Fruit fly (Drosophila melanogaster) whole organism, embryonic: ENCODE measurements around the gene CG33939.

Experiments used
- CG11723 ChIP-seq: fragments of 200-800 bp; sonication (Bioruptor generic); optimal IDR thresholded peaks from 2 replicates; lab custom pipeline; 2017; ENCODE audit warnings: missing biosample characterization, mild to moderate bottlenecking, missing genetic modification characterization
- CG12744 ChIP-seq: fragments of 200-800 bp; sonication (Bioruptor generic); optimal IDR thresholded peaks from 2 replicates; lab custom pipeline; 2016; ENCODE audit warnings: missing biosample characterization, missing genetic modification characterization
- CG13287 ChIP-seq: fragments of 200-800 bp; sonication (Bioruptor generic); IDR thresholded peaks from 2 replicates; pipeline ENCODE4 v1.3.6; 2022; ENCODE audit warnings: missing biosample characterization, missing genetic modification characterization; ENCODE audit not compliant: partially characterized antibody
- CG1529 ChIP-seq: fragments of 200-800 bp; sonication (Bioruptor generic); optimal IDR thresholded peaks from 3 replicates; lab custom pipeline; 2018; ENCODE audit warnings: missing biosample characterization, missing genetic modification characterization
- CG15479 ChIP-seq: fragments of 200-800 bp; sonication (Bioruptor generic); optimal IDR thresholded peaks from 3 replicates; lab custom pipeline; 2019; ENCODE audit warnings: missing biosample characterization, mild to moderate bottlenecking, missing genetic modification characterization, moderate library complexity
- CG16815 ChIP-seq: fragments of 200-800 bp; sonication (Bioruptor generic); optimal IDR thresholded peaks from 3 replicates; lab custom pipeline; 2017; ENCODE audit warnings: missing biosample characterization, mild to moderate bottlenecking, missing genetic modification characterization
- CG17186 ChIP-seq: fragments of 200-800 bp; sonication (Bioruptor generic); optimal IDR thresholded peaks from 3 replicates; lab custom pipeline; 2017; ENCODE audit warnings: missing biosample characterization, missing genetic modification reagents, missing genetic modification characterization
- CG17359 ChIP-seq: fragments of 200-800 bp; sonication (Bioruptor generic); optimal IDR thresholded peaks from 3 replicates; lab custom pipeline; 2018; ENCODE audit warnings: missing biosample characterization, mild to moderate bottlenecking, missing genetic modification characterization, moderate library complexity
- CG17568 ChIP-seq: fragments of 200-800 bp; sonication (Bioruptor generic); optimal IDR thresholded peaks from 2 replicates; lab custom pipeline; 2018; ENCODE audit warnings: missing biosample characterization, mild to moderate bottlenecking, missing genetic modification characterization, moderate library complexity
- CG18011 ChIP-seq: fragments of 200-800 bp; sonication (Bioruptor generic); optimal IDR thresholded peaks from 2 replicates; lab custom pipeline; 2017; ENCODE audit warnings: missing biosample characterization, missing genetic modification characterization, mild to moderate bottlenecking, moderate library complexity, missing genotype
- CG2129 ChIP-seq: fragments of 200-800 bp; sonication (Bioruptor generic); IDR thresholded peaks from 2 replicates; pipeline ENCODE4 v1.3.6; 2022; ENCODE audit warnings: missing biosample characterization, missing genetic modification characterization; ENCODE audit not compliant: partially characterized antibody
- CG2712 ChIP-seq: fragments of 200-800 bp; optimal IDR thresholded peaks from 3 replicates; lab custom pipeline; 2019; ENCODE audit warnings: missing biosample characterization, mild to moderate bottlenecking, missing genetic modification characterization, moderate library complexity
- CG30020 ChIP-seq: fragments of 200-800 bp; optimal IDR thresholded peaks from 2 replicates; lab custom pipeline; 2019; ENCODE audit warnings: missing biosample characterization, mild to moderate bottlenecking, missing genetic modification characterization, moderate library complexity
- CG33213 ChIP-seq: fragments of 200-800 bp; sonication (Bioruptor generic); optimal IDR thresholded peaks from 3 replicates; lab custom pipeline; 2016; ENCODE audit warnings: missing biosample characterization, missing genetic modification characterization
- CG33557 ChIP-seq: fragments of 200-800 bp; sonication (Bioruptor generic); optimal IDR thresholded peaks from 2 replicates; lab custom pipeline; 2019; ENCODE audit warnings: missing biosample characterization, mild to moderate bottlenecking, missing genetic modification characterization, moderate library complexity
- CG34224 ChIP-seq: fragments of 200-800 bp; sonication (Bioruptor generic); IDR thresholded peaks from 3 replicates; pipeline ENCODE4 v1.3.6; 2022; ENCODE audit warnings: missing biosample characterization, missing genetic modification characterization; ENCODE audit not compliant: partially characterized antibody
- CG34422 ChIP-seq: fragments of 200-800 bp; sonication (Bioruptor generic); IDR thresholded peaks from 3 replicates; pipeline ENCODE4 v1.3.6; 2022; ENCODE audit warnings: missing biosample characterization, missing genetic modification characterization
- CG4424 ChIP-seq: fragments of 200-800 bp; sonication (Bioruptor generic); optimal IDR thresholded peaks from 3 replicates; lab custom pipeline; 2016; ENCODE audit warnings: missing biosample characterization, missing genetic modification characterization
- CG4854 ChIP-seq: fragments of 200-800 bp; sonication (Bioruptor generic); optimal IDR thresholded peaks from 2 replicates; lab custom pipeline; 2016; ENCODE audit warnings: missing biosample characterization, missing genetic modification characterization, inconsistent platforms
- CG6254 ChIP-seq: fragments of 200-800 bp; sonication (Bioruptor generic); optimal IDR thresholded peaks from 3 replicates; lab custom pipeline; 2017; ENCODE audit warnings: mild to moderate bottlenecking, missing biosample characterization, missing genetic modification reagents, missing genetic modification characterization
- CTCF ChIP-seq: fragments of 200-800 bp; sonication (Bioruptor generic); optimal IDR thresholded peaks from 2 replicates; lab custom pipeline; 2017; ENCODE audit warnings: missing biosample characterization, mild to moderate bottlenecking, missing genetic modification characterization, moderate library complexity
- Dp ChIP-seq: fragments of 200-800 bp; sonication (Bioruptor generic); optimal IDR thresholded peaks from 2 replicates; lab custom pipeline; 2018; ENCODE audit warnings: missing biosample characterization, mild to moderate bottlenecking, missing genetic modification characterization, moderate library complexity
- Ets97D ChIP-seq: fragments of 200-800 bp; sonication (Bioruptor generic); optimal IDR thresholded peaks from 3 replicates; lab custom pipeline; 2016; ENCODE audit warnings: missing biosample characterization, missing genetic modification characterization
- HLHmδ ChIP-seq: fragments of 200-800 bp; sonication (Bioruptor generic); optimal IDR thresholded peaks from 2 replicates; lab custom pipeline; 2018; ENCODE audit warnings: missing biosample characterization, mild to moderate bottlenecking, missing genetic modification characterization, moderate library complexity
- HmgD ChIP-seq: fragments of 200-800 bp; sonication (Bioruptor generic); optimal IDR thresholded peaks from 3 replicates; lab custom pipeline; 2016; ENCODE audit warnings: missing biosample characterization, missing genetic modification characterization
- Lim3 ChIP-seq: fragments of 200-800 bp; sonication (Bioruptor generic); IDR thresholded peaks from 2 replicates; pipeline ENCODE4 v1.3.6; 2022; ENCODE audit warnings: missing biosample characterization, missing genetic modification characterization
- Meics ChIP-seq: fragments of 200-800 bp; sonication (Bioruptor generic); optimal IDR thresholded peaks from 2 replicates; lab custom pipeline; 2017; ENCODE audit warnings: missing biosample characterization, mild to moderate bottlenecking, missing genetic modification characterization
- Mrtf ChIP-seq: fragments of 200-800 bp; sonication (Bioruptor generic); IDR thresholded peaks from 3 replicates; pipeline ENCODE4 v1.3.6; 2022; ENCODE audit warnings: missing biosample characterization, missing genetic modification characterization
- Neu2 ChIP-seq: fragments of 200-800 bp; sonication (Bioruptor generic); optimal IDR thresholded peaks from 3 replicates; lab custom pipeline; 2016; ENCODE audit warnings: missing biosample characterization, missing genetic modification characterization, borderline replicate concordance
- Spps ChIP-seq: fragments of 200-800 bp; sonication (Bioruptor generic); optimal IDR thresholded peaks from 2 replicates; lab custom pipeline; 2018; ENCODE audit warnings: missing biosample characterization, mild to moderate bottlenecking, missing genetic modification characterization
- abd-A ChIP-seq: fragments of 200-800 bp; sonication (Bioruptor generic); optimal IDR thresholded peaks from 3 replicates; lab custom pipeline; 2019; ENCODE audit warnings: missing biosample characterization, mild to moderate bottlenecking, missing genetic modification characterization, moderate library complexity
- ato ChIP-seq: fragments of 200-800 bp; sonication (Bioruptor generic); IDR thresholded peaks from 2 replicates; pipeline ENCODE4 v1.3.6; 2022; ENCODE audit warnings: missing biosample characterization, missing genetic modification characterization; ENCODE audit not compliant: partially characterized antibody
- az2 ChIP-seq: fragments of 200-800 bp; sonication (Bioruptor generic); optimal IDR thresholded peaks from 3 replicates; lab custom pipeline; 2016; ENCODE audit warnings: missing biosample characterization, missing genetic modification characterization
- bcd ChIP-seq: fragments of 200-800 bp; sonication (Bioruptor generic); optimal IDR thresholded peaks from 2 replicates; lab custom pipeline; 2017; ENCODE audit warnings: missing biosample characterization, mild to moderate bottlenecking, missing genetic modification characterization
- dysf ChIP-seq: fragments of 200-800 bp; sonication (Bioruptor generic); IDR thresholded peaks from 3 replicates; pipeline ENCODE4 v1.3.6; 2022; ENCODE audit warnings: missing biosample characterization, missing genetic modification characterization
- gcm2 ChIP-seq: fragments of 200-800 bp; sonication (Bioruptor generic); optimal IDR thresholded peaks from 2 replicates; lab custom pipeline; 2016; ENCODE audit warnings: missing biosample characterization, missing genetic modification characterization
- gfzf ChIP-seq: fragments of 200-800 bp; sonication (Bioruptor generic); optimal IDR thresholded peaks from 2 replicates; lab custom pipeline; 2016; ENCODE audit warnings: missing biosample characterization, mild to moderate bottlenecking, missing genetic modification characterization, moderate library complexity
- gsb ChIP-seq: fragments of 200-800 bp; sonication (Bioruptor generic); IDR thresholded peaks from 2 replicates; pipeline ENCODE4 v1.3.6; 2022; ENCODE audit warnings: missing biosample characterization, missing genetic modification characterization
- kni ChIP-seq: fragments of 200-800 bp; sonication (Bioruptor generic); optimal IDR thresholded peaks from 3 replicates; lab custom pipeline; 2017; ENCODE audit warnings: mild to moderate bottlenecking, missing biosample characterization, missing genetic modification reagents, missing genetic modification characterization
- mld ChIP-seq: fragments of 200-800 bp; sonication (Bioruptor generic); IDR thresholded peaks from 3 replicates; pipeline ENCODE4 v1.3.6; 2022; ENCODE audit warnings: missing biosample characterization, missing genetic modification characterization; ENCODE audit not compliant: partially characterized antibody
- nau ChIP-seq: fragments of 200-800 bp; sonication (Bioruptor generic); optimal IDR thresholded peaks from 3 replicates; lab custom pipeline; 2017; ENCODE audit warnings: missing biosample characterization, mild to moderate bottlenecking, missing genetic modification characterization, missing genetic modification reagents
- nom ChIP-seq: fragments of 200-800 bp; sonication (Bioruptor generic); optimal IDR thresholded peaks from 2 replicates; lab custom pipeline; 2017; ENCODE audit warnings: missing biosample characterization, missing genetic modification characterization, mild to moderate bottlenecking, moderate library complexity, missing genetic modification reagents
- oc ChIP-seq: fragments of 200-800 bp; sonication (Bioruptor generic); optimal IDR thresholded peaks from 2 replicates; lab custom pipeline; 2018; ENCODE audit warnings: missing biosample characterization, mild to moderate bottlenecking, missing genetic modification characterization, moderate library complexity
- onecut ChIP-seq: fragments of 200-800 bp; sonication (Bioruptor generic); IDR thresholded peaks from 2 replicates; pipeline ENCODE4 v1.3.6; 2022; ENCODE audit warnings: missing biosample characterization, missing genetic modification characterization
- pzg ChIP-seq: fragments of 200-800 bp; sonication (Bioruptor generic); optimal IDR thresholded peaks from 3 replicates; lab custom pipeline; 2018; ENCODE audit warnings: missing biosample characterization, mild to moderate bottlenecking, missing genetic modification characterization, moderate library complexity
- scrt ChIP-seq: fragments of 200-800 bp; sonication (Bioruptor generic); optimal IDR thresholded peaks from 2 replicates; lab custom pipeline; 2018; ENCODE audit warnings: missing biosample characterization, mild to moderate bottlenecking, missing genetic modification characterization, moderate library complexity
- stc ChIP-seq: fragments of 200-800 bp; sonication (Bioruptor generic); IDR thresholded peaks from 2 replicates; pipeline ENCODE4 v1.3.6; 2022; ENCODE audit warnings: missing biosample characterization, missing genetic modification characterization
- toy ChIP-seq: fragments of 200-800 bp; sonication (Bioruptor generic); IDR thresholded peaks from 2 replicates; pipeline ENCODE4 v1.3.6; 2022; ENCODE audit warnings: missing biosample characterization, missing genetic modification characterization
- usp ChIP-seq: fragments of >200 bp; optimal IDR thresholded peaks from 2 replicates; lab custom pipeline; 2017; ENCODE audit warnings: missing biosample characterization, missing genetic modification characterization
- vnd ChIP-seq: fragments of 200-800 bp; sonication (Bioruptor generic); IDR thresholded peaks from 3 replicates; pipeline ENCODE4 v1.3.6; 2022; ENCODE audit warnings: missing biosample characterization, missing genetic modification characterization; ENCODE audit not compliant: partially characterized antibody
- yki ChIP-seq: fragments of >200 bp; optimal IDR thresholded peaks from 3 replicates; lab custom pipeline; 2018

Gene CG33939

DNA sequence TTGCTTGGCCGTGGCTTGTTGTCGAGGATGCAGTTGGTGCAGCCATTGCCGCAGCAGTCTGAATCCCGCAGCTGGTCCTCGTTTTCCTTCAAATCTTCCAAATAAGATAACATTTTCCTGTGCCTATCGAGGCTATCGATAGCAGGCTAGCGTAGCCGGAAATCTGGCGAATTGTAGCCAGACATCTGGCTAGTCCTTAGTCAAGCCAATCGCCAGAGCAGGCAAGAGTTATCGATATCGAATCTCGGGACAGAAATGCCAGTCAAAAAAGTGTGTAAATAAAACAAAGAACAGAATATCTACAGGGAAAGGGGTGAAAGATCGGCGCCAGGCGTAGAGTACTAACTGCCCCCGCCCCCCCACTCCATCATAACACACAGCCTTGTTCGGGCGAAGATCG is 18.6 kb upstream of the CG33939 start, which contains the start of the genes CG7914 and CG14194 (continued):
- TF ChIP-seq mld (peak; percentile 80), ato (GFP tag; lab: Robert Waterston, UW) (peak; percentile 89), CG16815 (GFP tag; lab: Kevin White, UChicago) (no peak), CG30020 (tag; lab: Kevin White, UChicago) (peak; percentile 17), CG4424 (GFP tag; lab: Kevin White, UChicago) (no peak), pzg (GFP tag; lab: Kevin White, UChicago) (peak; percentile 69), oc (no peak), CG17568 (no peak), CG2712 (tag; lab: Kevin White, UChicago) (peak; percentile 5), CG15479 (GFP tag; lab: Kevin White, UChicago) (no peak), Neu2 (no peak), bcd (GFP tag; lab: Kevin White, UChicago) (no peak), CG33213 (no peak), Spps (no peak), CG12744 (GFP tag; lab: Kevin White, UChicago) (no peak), kni (no peak), CG2129 (GFP tag; lab: Robert Waterston, UW) (no peak), CG18011 (GFP tag; lab: Kevin White, UChicago) (peak; percentile 46), CTCF (GFP tag; lab: Kevin White, UChicago) (no peak), scrt (GFP tag; lab: Kevin White, UChicago) (no peak), onecut (GFP tag; lab: Robert Waterston, UW) (peak; percentile 19; the same call in 1 of the 2 replicates), az2 (no peak), nau (GFP tag; lab: Kevin White, UChicago) (no peak), gcm2 (no peak), CG34422 (GFP tag; lab: Robert Waterston, UW) (peak; percentile 16; the same call in 1 of the 3 replicates), vnd (GFP tag; lab: Robert Waterston, UW) (peak; percentile 80), toy (GFP tag; lab: Robert Waterston, UW) (no peak), CG13287 (GFP tag; lab: Robert Waterston, UW) (peak; percentile 81), Mrtf (GFP tag; lab: Robert Waterston, UW) (no peak), Ets97D (GFP tag; lab: Kevin White, UChicago) (peak; percentile 27), CG4854 (no peak), Meics (no peak), dysf (GFP tag; lab: Robert Waterston, UW) (0 out of 3 replicates have a peak, but pooled peaks have one; percentile 27), nom (peak; percentile 3), CG34224 (GFP tag; lab: Robert Waterston, UW) (peak; percentile 71; the same call in 2 of the 3 replicates), HmgD (GFP tag; lab: Kevin White, UChicago) (peak; percentile 29), gsb (GFP tag; lab: Robert Waterston, UW) (no peak), Dp (GFP tag; lab: Kevin White, UChicago) (peak; percentile 47), CG17186 (peak; percentile 47), abd-A (tag; lab: Kevin White, UChicago) (no peak), Lim3 (no peak), CG1529 (GFP tag; lab: Kevin White, UChicago) (no peak), CG6254 (GFP tag; lab: Kevin White, UChicago) (no peak), CG11723 (GFP tag; lab: Kevin White, UChicago) (no peak), usp (GFP tag; lab: Kevin White, UChicago) (no peak), stc (no peak), CG33557 (GFP tag; lab: Kevin White, UChicago) (no peak), CG17359 (no peak), HLHmδ (GFP tag; lab: Kevin White, UChicago) (no peak), yki (lab: Kevin White, UChicago) (no peak), gfzf (GFP tag; lab: Kevin White, UChicago) (peak; percentile 24)
